4 worm cellular contexts compared by ENCODE assay signal in the genomic region with DNA sequence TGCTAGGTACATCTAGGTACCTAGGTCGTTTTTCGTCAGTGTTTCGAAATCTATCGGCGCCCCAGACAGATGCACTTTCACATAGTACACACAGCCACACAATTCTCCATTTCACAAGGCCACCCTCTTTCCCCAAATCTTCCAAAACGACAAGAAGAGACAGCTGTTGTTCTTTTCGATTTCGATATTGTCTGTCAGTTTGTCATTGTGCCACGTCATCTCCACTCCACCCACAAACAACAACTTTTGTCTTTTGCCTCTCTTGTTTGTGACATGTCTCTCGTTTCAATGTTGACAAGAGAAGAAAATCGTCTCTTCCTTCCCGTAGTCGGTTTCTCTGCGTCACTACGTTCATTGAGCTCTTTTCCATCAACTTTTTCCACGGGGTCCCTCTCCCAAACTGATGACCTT.
TF ChIP-seq lines count a peak whose summit lies in the region.

No protein-coding gene starts in this region.

TF ChIP-seq in whole organism, L2 larva, 48 proteins besides CTCF, POLR2A, EP300 and RAD21 (continues in another document):
- TF ChIP-seq zag-1 (tag; optimal IDR thresholded peaks at IDR 0.05; lab: Kevin White, UChicago) (no peak), ama-1 (optimal IDR thresholded peaks at IDR 0.05; lab: Kevin White, UChicago) (no peak), mab-5 (tag; optimal IDR thresholded peaks at IDR 0.05; lab: Kevin White, UChicago) (peak; percentile 46), ztf-4 (tag; optimal IDR thresholded peaks at IDR 0.05; lab: Kevin White, UChicago) (no peak), unc-62 (GFP tag; optimal IDR thresholded peaks at IDR 0.05; lab: Kevin White, UChicago) (peak; percentile 57), nhr-25 (tag; optimal IDR thresholded peaks at IDR 0.05; lab: Kevin White, UChicago) (peak; percentile 72), nhr-23 (tag; optimal IDR thresholded peaks at IDR 0.05; lab: Kevin White, UChicago) (no peak), nhr-21 (tag; optimal IDR thresholded peaks at IDR 0.05; lab: Kevin White, UChicago) (peak; percentile 19), F13H6.1 (tag; optimal IDR thresholded peaks at IDR 0.05; lab: Kevin White, UChicago) (peak; percentile 95), ceh-16 (tag; optimal IDR thresholded peaks at IDR 0.05; lab: Kevin White, UChicago) (no peak), blmp-1 (tag; optimal IDR thresholded peaks at IDR 0.05; lab: Kevin White, UChicago; ENCODE audit: insufficient read depth) (peak; percentile 68), snpc-4 (tag; optimal IDR thresholded peaks at IDR 0.05; lab: Kevin White, UChicago) (no peak), sma-9 (GFP tag; optimal IDR thresholded peaks at IDR 0.05; lab: Kevin White, UChicago) (peak; percentile 92), sma-9 (tag; optimal IDR thresholded peaks at IDR 0.05; lab: Kevin White, UChicago) (no peak), nhr-12 (tag; optimal IDR thresholded peaks at IDR 0.05; lab: Kevin White, UChicago) (no peak), Y55F3AM.14 (GFP tag; optimal IDR thresholded peaks at IDR 0.05; lab: Kevin White, UChicago) (peak; percentile 65), aly-2 (tag; optimal IDR thresholded peaks at IDR 0.05; lab: Kevin White, UChicago) (no peak), alr-1 (tag; optimal IDR thresholded peaks at IDR 0.05; lab: Kevin White, UChicago) (no peak), skn-1 (tag; optimal IDR thresholded peaks at IDR 0.05; lab: Kevin White, UChicago) (no peak), ZK546.5 (tag; optimal IDR thresholded peaks at IDR 0.05; lab: Kevin White, UChicago) (no peak), dmd-4 (tag; optimal IDR thresholded peaks at IDR 0.05; lab: Kevin White, UChicago) (no peak), nhr-10 (tag; optimal IDR thresholded peaks at IDR 0.05; lab: Kevin White, UChicago) (no peak), peb-1 (tag; optimal IDR thresholded peaks at IDR 0.05; lab: Kevin White, UChicago) (no peak)

TF ChIP-seq in whole organism, L4 larva, 104 proteins besides CTCF, POLR2A, EP300 and RAD21 (continues in another document):
- TF ChIP-seq nhr-76 (tag; optimal IDR thresholded peaks at IDR 0.05; lab: Kevin White, UChicago) (no peak), attf-4 (tag; optimal IDR thresholded peaks at IDR 0.05; lab: Kevin White, UChicago) (no peak), unc-62 (GFP tag; optimal IDR thresholded peaks at IDR 0.05 in 1 of 2; lab: Kevin White, UChicago) (peak in 1 of 2 experiments; percentile 100), unc-62 (tag; optimal IDR thresholded peaks at IDR 0.05; lab: Kevin White, UChicago) (no peak), mep-1 (tag; optimal IDR thresholded peaks at IDR 0.05; lab: Kevin White, UChicago) (peak; percentile 57), dmd-8 (GFP tag; IDR thresholded peaks at IDR 0.05; lab: Robert Waterston, UW) (no peak), unc-130 (GFP tag; optimal IDR thresholded peaks at IDR 0.05; lab: Kevin White, UChicago) (no peak), zag-1 (tag; optimal IDR thresholded peaks at IDR 0.05; lab: Kevin White, UChicago) (no peak), madf-9 (GFP tag; conservative IDR thresholded peaks at IDR 0.05; lab: Robert Waterston, UW) (no peak), Y48G9A.11 (GFP tag; IDR thresholded peaks at IDR 0.05; lab: Robert Waterston, UW) (no peak), tra-1 (GFP tag; IDR thresholded peaks at IDR 0.05; lab: Robert Waterston, UW) (peak; percentile 26; the same call in 1 of the 2 replicates), hlh-11 (tag; optimal IDR thresholded peaks at IDR 0.05; lab: Kevin White, UChicago) (peak; percentile 90), daf-12 (tag; optimal IDR thresholded peaks at IDR 0.05; lab: Kevin White, UChicago) (no peak), lin-13 (GFP tag; optimal IDR thresholded peaks at IDR 0.05; lab: Kevin White, UChicago) (peak; percentile 8), mxl-2 (GFP tag; conservative IDR thresholded peaks at IDR 0.05; lab: Robert Waterston, UW) (no peak), Y5F2A.4 (GFP tag; optimal IDR thresholded peaks at IDR 0.05; lab: Kevin White, UChicago) (no peak), hif-1 (tag; optimal IDR thresholded peaks at IDR 0.05; lab: Kevin White, UChicago) (peak in 1 of 2 experiments; percentile 36), nhr-41 (GFP tag; IDR thresholded peaks at IDR 0.05; lab: Robert Waterston, UW) (no peak), dve-1 (tag; optimal IDR thresholded peaks at IDR 0.05; lab: Kevin White, UChicago; ENCODE audit: insufficient read depth) (peak; percentile 71), zfp-3 (GFP tag; conservative IDR thresholded peaks at IDR 0.05; lab: Robert Waterston, UW) (no peak), ztf-7 (tag; optimal IDR thresholded peaks at IDR 0.05; lab: Kevin White, UChicago) (no peak), aha-1 (tag; lab: Kevin White, UChicago) (peak; percentile 88), hmg-1.1 (GFP tag; IDR thresholded peaks at IDR 0.05; lab: Robert Waterston, UW) (peak; percentile 52; the same call in 1 of the 2 replicates)

TF ChIP-seq in whole organism, late embryonic, 69 proteins besides CTCF, POLR2A, EP300 and RAD21:
- no peak for TF ChIP-seq nfya-1 (tag; optimal IDR thresholded peaks at IDR 0.05; lab: Kevin White, UChicago)
- TF ChIP-seq ceh-18 (tag; optimal IDR thresholded peaks at IDR 0.05; lab: Kevin White, UChicago) = peak; percentile 89
- peak; percentile 73 for TF ChIP-seq rnt-1 (tag; optimal IDR thresholded peaks at IDR 0.05; lab: Kevin White, UChicago)
- TF ChIP-seq ceh-22 (tag; optimal IDR thresholded peaks at IDR 0.05; lab: Kevin White, UChicago) = no peak
- peak; percentile 15 for TF ChIP-seq ceh-34 (tag; optimal IDR thresholded peaks at IDR 0.05; lab: Kevin White, UChicago)
- TF ChIP-seq unc-55 (GFP tag; optimal IDR thresholded peaks at IDR 0.05; lab: Kevin White, UChicago) = peak; percentile 97

TF ChIP-seq in whole organism, mixed stage, embryonic, 35 proteins besides CTCF, POLR2A, EP300 and RAD21:
- peak; percentile 65 for TF ChIP-seq pha-4 (tag; optimal IDR thresholded peaks at IDR 0.05; lab: Kevin White, UChicago)
- TF ChIP-seq hlh-1 (tag; optimal IDR thresholded peaks at IDR 0.05; lab: Kevin White, UChicago) = peak; percentile 94
- peak; percentile 66 for TF ChIP-seq unc-120 (tag; optimal IDR thresholded peaks at IDR 0.05; lab: Kevin White, UChicago; ENCODE audit: poor library complexity, severe bottlenecking)
- peak; percentile 99 for TF ChIP-seq unc-62 (GFP tag; optimal IDR thresholded peaks at IDR 0.05; lab: Kevin White, UChicago)
- no peak for TF ChIP-seq unc-39 (tag; optimal IDR thresholded peaks at IDR 0.05; lab: Kevin White, UChicago)
